Fruit fly (Drosophila melanogaster) whole organism: ENCODE results near the gene CG34008.

Experiments
- CG8478 ChIP-seq: fragments of >200 bp; optimal IDR thresholded peaks from 2 replicates; lab custom pipeline; 2018; ENCODE audit warnings: inconsistent platforms
- Dll ChIP-seq: fragments of >200 bp; optimal IDR thresholded peaks from 2 replicates; lab custom pipeline; 2017
- EcR ChIP-seq, 2 experiments: fragments of >200 bp; optimal IDR thresholded peaks; 2 replicates each; lab custom pipeline; 2017; ENCODE audit warnings: missing biosample characterization in 2 of 2, missing genetic modification characterization in 2 of 2, missing genetic modification reagents in 2 of 2
- pan ChIP-seq: fragments of >200 bp; optimal IDR thresholded peaks from 2 replicates; lab custom pipeline; 2017
- psq ChIP-seq: fragments of >200 bp; optimal IDR thresholded peaks from 2 replicates; lab custom pipeline; 2017
- usp ChIP-seq: fragments of >200 bp; optimal IDR thresholded peaks from 2 replicates; lab custom pipeline; 2017; ENCODE audit warnings: missing biosample characterization, missing genetic modification characterization, mixed read lengths

The CG34008 gene

DNA sequence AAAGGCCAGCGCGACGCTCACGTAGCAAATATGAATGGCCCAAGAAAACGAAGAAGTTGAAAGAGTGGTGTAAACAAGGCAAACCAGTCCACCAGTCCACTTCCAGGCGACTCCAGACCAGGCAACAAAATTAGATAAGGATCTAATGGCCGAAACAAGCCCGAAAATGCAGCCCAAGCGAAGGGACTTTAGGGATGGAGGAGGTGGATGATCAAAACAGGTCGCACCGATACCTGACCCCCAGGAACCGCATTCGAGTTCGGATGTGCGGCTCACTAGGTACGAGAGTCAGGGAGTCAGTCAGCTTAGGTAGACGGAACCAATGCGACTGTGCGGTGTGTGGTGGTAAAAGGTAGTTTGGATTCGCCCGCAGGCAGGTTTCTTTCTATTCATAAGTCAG lies 38.1 kb downstream of the CG34008 start:
- TF ChIP-seq EcR (GFP tag; optimal IDR thresholded peaks at IDR 0.05; lab: Kevin White, UChicago) (no peak), CG8478 (lab: Kevin White, UChicago) (no peak), Dll (lab: Kevin White, UChicago) (no peak), pan (no peak), psq (lab: Kevin White, UChicago) (no peak)

DNA sequence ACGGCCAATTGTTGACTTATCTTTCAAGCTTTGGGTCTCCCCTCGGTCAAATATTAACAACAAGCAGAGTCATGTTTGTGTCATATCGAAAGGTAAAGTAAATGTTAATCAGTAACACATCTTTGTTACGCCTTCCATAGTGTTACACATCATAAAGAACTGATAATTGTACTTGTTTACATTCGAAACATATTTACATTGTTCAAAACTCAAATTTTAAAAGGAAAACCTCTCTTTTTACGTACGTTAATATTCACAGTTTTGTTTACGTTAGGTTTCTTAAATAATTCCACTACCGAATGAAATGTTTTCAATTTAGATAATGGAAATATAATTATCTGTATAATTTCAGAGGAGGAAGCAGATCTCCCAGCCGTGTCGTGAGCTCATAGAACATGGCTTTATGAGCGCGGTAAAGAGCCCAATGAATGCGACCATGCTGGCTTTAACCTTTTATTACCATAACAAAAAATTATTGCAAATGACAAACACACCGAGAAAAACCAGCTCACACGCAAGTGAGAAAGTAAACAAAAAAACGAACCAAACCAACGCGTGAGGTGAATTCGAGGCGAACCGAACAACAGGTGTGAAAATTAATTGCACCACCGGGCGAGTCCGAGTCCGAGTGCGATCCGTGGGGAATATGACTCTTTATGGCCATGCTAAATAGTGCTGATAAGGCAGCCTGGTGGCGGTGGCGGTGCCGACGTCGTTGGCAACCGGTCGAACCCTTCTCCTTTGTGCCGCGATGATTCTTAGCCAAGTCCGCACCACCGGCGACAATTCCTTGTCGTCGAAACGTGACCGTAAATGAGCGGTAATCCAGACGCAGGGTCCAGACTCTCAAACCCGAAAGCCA lies 38.8 kb downstream of the CG34008 start:
- TF ChIP-seq Dll (lab: Kevin White, UChicago) = no peak
- TF ChIP-seq usp (GFP tag; lab: Kevin White, UChicago) = no peak
- no peak for TF ChIP-seq psq (lab: Kevin White, UChicago)
- no peak for TF ChIP-seq pan
- TF ChIP-seq EcR (GFP tag; optimal IDR thresholded peaks at IDR 0.05; lab: Kevin White, UChicago) = no peak

DNA sequence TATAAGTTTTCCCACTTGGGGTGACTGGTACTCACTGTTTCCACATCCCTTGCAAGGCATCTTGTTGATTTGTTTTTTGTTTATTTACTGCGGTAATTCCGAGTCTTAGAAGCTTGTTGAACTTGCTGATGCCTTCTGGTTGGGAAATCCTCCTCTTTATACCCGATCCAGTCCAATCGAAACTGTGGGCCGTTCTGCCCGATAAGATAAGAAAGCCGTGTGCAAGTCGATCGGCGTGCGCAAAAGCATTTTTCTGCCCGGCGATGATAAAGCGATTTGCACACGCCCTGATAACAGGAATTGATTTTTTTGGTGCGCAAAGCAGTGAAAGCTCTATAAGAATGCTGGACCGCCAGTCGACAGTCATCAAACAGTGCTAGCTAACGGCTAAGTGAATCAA lies 46.7 kb downstream of the CG34008 start, which contains the start of the genes MtnE and MtnD:
MtnE (minus strand) TSS at position 130 of the 400 bp plus-strand sequence.
MtnD (plus strand) TSS at position 388 of the 400 bp plus-strand sequence.
- TF ChIP-seq EcR (GFP tag; optimal IDR thresholded peaks at IDR 0.05; lab: Kevin White, UChicago) (no peak), psq (lab: Kevin White, UChicago) (no peak), usp (GFP tag; lab: Kevin White, UChicago) (no peak), Dll (lab: Kevin White, UChicago) (no peak), CG8478 (lab: Kevin White, UChicago) (no peak), pan (no peak)
